Worm (Caenorhabditis elegans) whole organism, young adult: ENCODE measurements around the gene Y54G2A.76.

ENCODE experiments used
- B0019.2 ChIP-seq: fragments of 200-800 bp; sonication (Bioruptor generic); conservative IDR thresholded peaks from 2 replicates; pipeline ENCODE4 v1.3.6; 2022; ENCODE audit warnings: missing genetic modification reagents, missing genetic modification characterization, missing compliant biosample characterization
- C06A6.2 ChIP-seq: fragments of 200-800 bp; sonication (Bioruptor generic); conservative IDR thresholded peaks from 2 replicates; pipeline ENCODE4 v1.3.6; 2022; ENCODE audit warnings: missing genetic modification characterization, missing compliant biosample characterization
- F37B4.10 ChIP-seq: fragments of 200-800 bp; sonication (Bioruptor generic); IDR thresholded peaks from 2 replicates; pipeline ENCODE4 v1.3.6; 2022; ENCODE audit warnings: missing genetic modification characterization, missing compliant biosample characterization
- F52B5.7 ChIP-seq: sonication (generic microtip); optimal IDR thresholded peaks from 2 replicates; lab custom pipeline; 2016; ENCODE audit warnings: mild to moderate bottlenecking, missing genetic modification characterization, missing compliant biosample characterization
- F57A8.1 ChIP-seq: fragments of 200-800 bp; sonication (Bioruptor generic); optimal IDR thresholded peaks from 2 replicates; lab custom pipeline; 2018; ENCODE audit warnings: mild to moderate bottlenecking, missing genetic modification characterization, moderate library complexity, missing compliant biosample characterization
- Y53F4B.3 ChIP-seq: fragments of 200-800 bp; sonication (Bioruptor generic); IDR thresholded peaks from 2 replicates; pipeline ENCODE4 v1.3.6; 2022; ENCODE audit warnings: missing genetic modification reagents, missing genetic modification characterization, missing compliant biosample characterization
- Y56A3A.18 ChIP-seq: fragments of 200-800 bp; sonication (Bioruptor generic); IDR thresholded peaks from 2 replicates; pipeline ENCODE4 v1.3.6; 2022; ENCODE audit warnings: missing genetic modification reagents, missing genetic modification characterization, missing compliant biosample characterization
- Y67H2A.10 ChIP-seq: fragments of 200-800 bp; sonication (Bioruptor generic); conservative IDR thresholded peaks from 2 replicates; pipeline ENCODE4 v1.3.6; 2022; ENCODE audit warnings: missing genetic modification reagents, missing genetic modification characterization, missing compliant biosample characterization
- attf-5 ChIP-seq: fragments of 200-800 bp; sonication (Bioruptor generic); optimal IDR thresholded peaks from 2 replicates; lab custom pipeline; 2018; ENCODE audit warnings: mild to moderate bottlenecking, missing genetic modification characterization, missing compliant biosample characterization
- bed-1 ChIP-seq: fragments of 200-800 bp; sonication (Bioruptor generic); IDR thresholded peaks from 2 replicates; pipeline ENCODE4 v1.3.6; 2022; ENCODE audit warnings: missing genetic modification reagents, missing genetic modification characterization, missing compliant biosample characterization
- bed-2 ChIP-seq: fragments of 200-800 bp; sonication (Bioruptor generic); IDR thresholded peaks from 2 replicates; pipeline ENCODE4 v1.3.6; 2022; ENCODE audit warnings: missing genetic modification reagents, missing genetic modification characterization, missing compliant biosample characterization
- cebp-2 ChIP-seq: fragments of 200-800 bp; sonication (Bioruptor generic); IDR thresholded peaks from 2 replicates; pipeline ENCODE4 v1.3.6; 2022; ENCODE audit warnings: missing genetic modification characterization, missing compliant biosample characterization
- ceh-40 ChIP-seq: fragments of 200-800 bp; sonication (Bioruptor generic); IDR thresholded peaks from 2 replicates; pipeline ENCODE4 v1.3.6; 2022; ENCODE audit warnings: missing genetic modification characterization, missing compliant biosample characterization
- ceh-91 ChIP-seq: fragments of 200-800 bp; sonication (Bioruptor generic); IDR thresholded peaks from 2 replicates; pipeline ENCODE4 v1.3.6; 2022; ENCODE audit warnings: missing genetic modification reagents, missing genetic modification characterization, missing compliant biosample characterization
- die-1 ChIP-seq: sonication (generic microtip); optimal IDR thresholded peaks from 2 replicates; lab custom pipeline; 2016; ENCODE audit warnings: missing genotype, mild to moderate bottlenecking, missing genetic modification characterization, missing compliant biosample characterization
- dox-1 ChIP-seq: fragments of 200-800 bp; sonication (Bioruptor generic); IDR thresholded peaks from 2 replicates; pipeline ENCODE4 v1.3.6; 2022; ENCODE audit warnings: missing genetic modification reagents, missing genetic modification characterization, missing compliant biosample characterization
- dpff-1 ChIP-seq: sonication (generic microtip); optimal IDR thresholded peaks from 2 replicates; lab custom pipeline; 2017; ENCODE audit warnings: mild to moderate bottlenecking, missing genetic modification characterization, missing compliant biosample characterization
- egrh-3 ChIP-seq: fragments of 200-800 bp; sonication (Bioruptor generic); IDR thresholded peaks from 2 replicates; pipeline ENCODE4 v1.3.6; 2022; ENCODE audit warnings: missing genetic modification reagents, missing genetic modification characterization, missing compliant biosample characterization
- hmg-1.2 ChIP-seq: fragments of 200-800 bp; sonication (Bioruptor generic); IDR thresholded peaks from 2 replicates; pipeline ENCODE4 v1.3.6; 2022; ENCODE audit warnings: missing genetic modification reagents, missing genetic modification characterization, missing compliant biosample characterization
- hmg-20 ChIP-seq: fragments of 200-800 bp; sonication (Bioruptor generic); IDR thresholded peaks from 2 replicates; pipeline ENCODE4 v1.3.6; 2022; ENCODE audit warnings: missing genetic modification reagents, missing genetic modification characterization, missing compliant biosample characterization
- lin-40 ChIP-seq: sonication (generic microtip); optimal IDR thresholded peaks from 2 replicates; lab custom pipeline; 2016; ENCODE audit warnings: missing genetic modification characterization, mild to moderate bottlenecking, missing compliant biosample characterization, missing genotype, missing genetic modification reagents
- lir-1 ChIP-seq: fragments of 200-800 bp; sonication (Bioruptor generic); conservative IDR thresholded peaks from 2 replicates; pipeline ENCODE4 v1.3.6; 2022; ENCODE audit warnings: missing genetic modification reagents, missing genetic modification characterization, missing compliant biosample characterization
- lsl-1 ChIP-seq: fragments of 200-800 bp; sonication (Bioruptor generic); optimal IDR thresholded peaks from 2 replicates; lab custom pipeline; 2018; ENCODE audit warnings: mild to moderate bottlenecking, missing genetic modification characterization, moderate library complexity, missing compliant biosample characterization
- madf-3 ChIP-seq: fragments of 200-800 bp; sonication (Bioruptor generic); IDR thresholded peaks from 2 replicates; pipeline ENCODE4 v1.3.6; 2022; ENCODE audit warnings: missing genetic modification reagents, missing genetic modification characterization, missing compliant biosample characterization
- mcd-1 ChIP-seq: fragments of 200-800 bp; sonication (Bioruptor generic); IDR thresholded peaks from 2 replicates; pipeline ENCODE4 v1.3.6; 2022; ENCODE audit warnings: missing genetic modification reagents, missing genetic modification characterization, missing compliant biosample characterization
- mel-28 ChIP-seq: sonication (generic microtip); optimal IDR thresholded peaks from 2 replicates; lab custom pipeline; 2016; ENCODE audit warnings: borderline replicate concordance, mild to moderate bottlenecking, missing genetic modification characterization, missing compliant biosample characterization
- nfya-1 ChIP-seq: sonication (generic microtip); optimal IDR thresholded peaks from 2 replicates; lab custom pipeline; 2017; ENCODE audit warnings: antibody characterized with exemption, missing compliant biosample characterization, missing genetic modification characterization, borderline replicate concordance; ENCODE audit not compliant: insufficient read depth
- nhr-179 ChIP-seq: sonication (generic microtip); optimal IDR thresholded peaks from 2 replicates; lab custom pipeline; 2016; ENCODE audit warnings: mild to moderate bottlenecking, missing genetic modification characterization, missing compliant biosample characterization
- nhr-80 ChIP-seq: sonication (generic microtip); optimal IDR thresholded peaks from 2 replicates; lab custom pipeline; 2016; ENCODE audit warnings: missing genetic modification characterization, missing compliant biosample characterization
- pbrm-1 ChIP-seq: fragments of 200-800 bp; sonication (Bioruptor generic); IDR thresholded peaks from 2 replicates; pipeline ENCODE4 v1.3.6; 2022; ENCODE audit warnings: missing genetic modification reagents, missing genetic modification characterization, missing compliant biosample characterization
- pha-4 ChIP-seq: fragments of 150-350 bp; sonication (generic microtip); optimal IDR thresholded peaks from 2 replicates; lab custom pipeline; 2014; ENCODE audit warnings: missing biosample characterization, missing genetic modification reagents, missing genetic modification characterization
- rpc-1 ChIP-seq, 2 experiments: fragments of 150-350 bp in 1 of 2; sonication (generic microtip) in 1 of 2; optimal IDR thresholded peaks; 2 replicates each; lab custom pipeline; 2014 to 2018; ENCODE audit warnings: missing biosample characterization in 1 of 2, missing genetic modification characterization in 1 of 2, missing genetic modification reagents in 1 of 2, missing genotype in 1 of 2
- sdz-38 ChIP-seq: sonication (generic microtip); optimal IDR thresholded peaks from 2 replicates; lab custom pipeline; 2016; ENCODE audit warnings: missing genotype, missing genetic modification characterization, missing compliant biosample characterization
- snpc-1.1 ChIP-seq: sonication (generic microtip); optimal IDR thresholded peaks from 2 replicates; lab custom pipeline; 2017; ENCODE audit warnings: missing genetic modification characterization, mild to moderate bottlenecking, missing compliant biosample characterization, antibody characterized with exemption, moderate library complexity, missing genotype, missing genetic modification reagents; ENCODE audit not compliant: insufficient read depth
- tbp1 ChIP-seq: fragments of 200-800 bp; sonication (Bioruptor generic); optimal IDR thresholded peaks from 2 replicates; lab custom pipeline; 2018; ENCODE audit warnings: mild to moderate bottlenecking, missing genetic modification characterization, missing compliant biosample characterization
- zfh-2 ChIP-seq: fragments of 200-800 bp; sonication (Bioruptor generic); conservative IDR thresholded peaks from 2 replicates; pipeline ENCODE4 v1.3.6; 2022; ENCODE audit warnings: missing genetic modification reagents, missing genetic modification characterization, missing compliant biosample characterization
- zim-3 ChIP-seq: sonication (generic microtip); optimal IDR thresholded peaks from 2 replicates; lab custom pipeline; 2017; ENCODE audit warnings: mild to moderate bottlenecking, missing genetic modification characterization, moderate library complexity, missing compliant biosample characterization
- ztf-25 ChIP-seq: fragments of 200-800 bp; sonication (Bioruptor generic); IDR thresholded peaks from 2 replicates; pipeline ENCODE4 v1.3.6; 2022; ENCODE audit warnings: missing genetic modification reagents, missing genetic modification characterization, missing compliant biosample characterization
- ztf-28 ChIP-seq: fragments of 200-800 bp; sonication (Bioruptor generic); IDR thresholded peaks from 2 replicates; pipeline ENCODE4 v1.3.6; 2022; ENCODE audit warnings: missing genetic modification reagents, missing genetic modification characterization, missing compliant biosample characterization
- ztf-6 ChIP-seq: fragments of 200-800 bp; sonication (Bioruptor generic); IDR thresholded peaks from 2 replicates; pipeline ENCODE4 v1.3.6; 2022; ENCODE audit warnings: missing genetic modification reagents, missing genetic modification characterization, missing compliant biosample characterization

Y54G2A.76 gene

DNA sequence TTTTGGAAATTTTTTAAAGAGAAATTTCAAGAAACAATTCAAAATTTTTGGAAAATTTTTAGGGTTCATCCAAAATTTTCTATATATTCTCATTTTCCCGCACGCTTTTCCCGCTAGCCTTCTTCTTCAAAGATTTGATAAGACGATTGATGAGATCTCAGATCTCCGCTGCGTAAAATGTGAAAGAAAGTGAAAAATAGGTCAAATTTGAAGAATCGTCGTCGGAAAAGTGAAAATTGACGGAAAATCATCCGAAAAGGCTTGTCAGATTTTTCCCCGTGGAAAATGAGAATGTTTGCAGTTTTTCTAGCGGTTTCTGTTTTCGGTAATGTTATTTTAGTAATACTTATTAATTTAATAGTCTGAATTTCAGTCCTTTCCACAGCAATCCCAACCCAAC, at the start of gene Y54G2A.76:
Y54G2A.76 (plus strand) TSS at position 203 of the 400 bp plus-strand sequence.
- TF ChIP-seq sdz-38 (tag; lab: Kevin White, UChicago) (no peak), F57A8.1 (GFP tag; lab: Kevin White, UChicago) (no peak), hmg-1.2 (no peak), pbrm-1 (GFP tag; lab: Robert Waterston, UW) (no peak), lsl-1 (no peak), zfh-2 (GFP tag; lab: Robert Waterston, UW) (no peak), nhr-179 (tag; lab: Kevin White, UChicago) (no peak), die-1 (no peak), tbp1 (GFP tag; lab: Kevin White, UChicago) (no peak), pha-4 (no peak), nhr-80 (tag; lab: Kevin White, UChicago) (no peak), lir-1 (GFP tag; lab: Robert Waterston, UW) (no peak), mel-28 (tag; lab: Kevin White, UChicago) (no peak), ceh-40 (GFP tag; lab: Robert Waterston, UW) (no peak), ztf-25 (GFP tag; lab: Robert Waterston, UW) (no peak), cebp-2 (GFP tag; lab: Robert Waterston, UW) (no peak), B0019.2 (GFP tag; lab: Robert Waterston, UW) (no peak)

DNA sequence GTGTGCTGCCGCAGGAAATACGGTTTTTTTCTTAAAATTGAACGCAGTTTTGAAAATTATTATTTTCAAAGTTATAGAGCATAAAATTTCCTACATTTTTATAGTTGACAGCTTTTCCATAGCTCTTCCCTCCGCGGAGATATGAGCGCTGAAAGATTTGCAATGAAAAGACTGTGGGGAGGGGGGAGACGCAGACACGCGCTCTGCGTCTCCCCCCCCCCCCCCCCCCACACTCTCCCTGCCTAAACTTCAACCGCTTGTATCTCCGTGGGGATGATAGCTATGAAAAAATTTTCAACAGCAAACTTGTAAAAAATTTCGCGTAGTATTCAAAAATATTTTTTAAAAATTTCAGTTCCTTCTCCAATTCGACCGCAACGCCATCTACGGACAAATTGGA, 47.7 kb upstream of the Y54G2A.76 start:
- peak; percentile 89 for TF ChIP-seq hmg-1.2
- TF ChIP-seq egrh-3 = peak; percentile 60; the same call in 1 of the 2 replicates
- 0 out of 2 replicates have a peak, but pooled peaks have one; percentile 11 for TF ChIP-seq mcd-1
- TF ChIP-seq zfh-2 (GFP tag; lab: Robert Waterston, UW) = peak; percentile 67; the same call in 1 of the 2 replicates
- TF ChIP-seq rpc-1 (optimal IDR thresholded peaks at IDR 0.05; lab: Kevin White, UChicago) = no peak
- TF ChIP-seq rpc-1 (tag; optimal IDR thresholded peaks at IDR 0.05; lab: Kevin White, UChicago) = no peak

DNA sequence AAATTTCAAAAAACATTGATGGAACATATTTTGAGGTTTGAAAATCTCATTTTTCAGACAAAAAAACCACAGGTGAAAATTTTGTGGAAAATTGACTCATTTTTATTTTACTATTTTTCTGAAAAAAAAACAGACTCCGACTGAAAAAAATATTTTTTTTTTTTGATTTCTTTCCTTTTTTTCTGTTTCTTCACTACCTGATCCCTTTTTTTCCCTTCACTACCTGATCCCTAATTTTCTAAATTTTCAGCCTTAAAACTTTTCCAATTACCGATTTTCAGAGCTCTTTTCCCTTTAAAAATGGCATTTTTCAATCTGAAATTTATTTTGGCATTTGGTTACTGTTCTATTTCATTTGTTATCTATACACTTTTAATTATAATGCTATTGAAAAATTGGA, 46.8 kb upstream of the Y54G2A.76 start, which contains the start of gene Y54G2A.77:
Y54G2A.77 (plus strand) TSS at position 301 of the 400 bp plus-strand sequence.
- no peak for TF ChIP-seq attf-5 (GFP tag; lab: Kevin White, UChicago)
- no peak for TF ChIP-seq zfh-2 (GFP tag; lab: Robert Waterston, UW)
- TF ChIP-seq Y53F4B.3 (GFP tag; lab: Robert Waterston, UW) = no peak
- no peak for TF ChIP-seq hmg-20 (GFP tag; lab: Robert Waterston, UW)
- TF ChIP-seq madf-3 (GFP tag; lab: Robert Waterston, UW) = no peak

- TF ChIP-seq zfh-2 (GFP tag; lab: Robert Waterston, UW) = no peak
- peak; percentile 78 for TF ChIP-seq hmg-1.2
- TF ChIP-seq bed-2 = no peak
- TF ChIP-seq F37B4.10 = 0 out of 2 replicates have a peak, but pooled peaks have one; percentile 57
- TF ChIP-seq, all 124 proteins: peak for 2
These were observed 45.0 kb upstream of the Y54G2A.76 start for ce11 chrIV:2764160-2764559.

ce11 chrIV:2765048-2765708, 44.0 kb upstream of the Y54G2A.76 start:
- TF ChIP-seq dpff-1 (tag; lab: Kevin White, UChicago) (peak; percentile 71), cebp-2 (GFP tag; lab: Robert Waterston, UW) (no peak), ceh-91 (GFP tag; lab: Robert Waterston, UW) (no peak), dox-1 (GFP tag; lab: Robert Waterston, UW) (peak; percentile 27; the same call in 1 of the 2 replicates), F52B5.7 (tag; lab: Kevin White, UChicago) (peak; percentile 69), snpc-1.1 (tag; lab: Kevin White, UChicago) (no peak), ztf-28 (GFP tag; lab: Robert Waterston, UW) (no peak), nfya-1 (tag; lab: Kevin White, UChicago) (no peak), Y56A3A.18 (GFP tag; lab: Robert Waterston, UW) (no peak), die-1 (no peak), Y67H2A.10 (GFP tag; lab: Robert Waterston, UW) (no peak), ztf-6 (GFP tag; lab: Robert Waterston, UW) (no peak), pbrm-1 (GFP tag; lab: Robert Waterston, UW) (no peak; the same call in 1 of the 2 replicates), bed-1 (no peak), zim-3 (tag; lab: Kevin White, UChicago) (peak; percentile 34), lin-40 (peak; percentile 7), C06A6.2 (GFP tag; lab: Robert Waterston, UW) (no peak), mcd-1 (peak; percentile 27; the same call in 1 of the 2 replicates)
